Worm (Caenorhabditis elegans) whole organism, L2 larva: ENCODE measurements around the gene F58F6.5.

ENCODE experiments used
- F13H6.1 ChIP-seq: sonication (generic microtip); optimal IDR thresholded peaks from 2 replicates; lab custom pipeline; 2016; ENCODE audit warnings: missing genetic modification characterization, missing compliant biosample characterization
- blmp-1 ChIP-seq: sonication (generic microtip); optimal IDR thresholded peaks from 2 replicates; lab custom pipeline; 2017; ENCODE audit warnings: missing genetic modification characterization, mild to moderate bottlenecking, missing compliant biosample characterization, antibody characterized with exemption, moderate library complexity; ENCODE audit not compliant: insufficient read depth
- fos-1 ChIP-seq: fragments of 150-350 bp; optimal IDR thresholded peaks from 2 replicates; lab custom pipeline; 2014; ENCODE audit warnings: missing biosample characterization, missing genetic modification characterization
- lsy-2 ChIP-seq, 2 experiments: fragments of 150-350 bp in 1 of 2; sonication (generic microtip) in 1 of 2; optimal IDR thresholded peaks; 2 replicates each; lab custom pipeline; 2014 to 2017; ENCODE audit warnings: missing biosample characterization in 2 of 2, missing genetic modification characterization in 2 of 2
- sem-4 ChIP-seq: fragments of 150-350 bp; optimal IDR thresholded peaks from 2 replicates; lab custom pipeline; 2014; ENCODE audit warnings: missing biosample characterization, missing genetic modification reagents, missing genetic modification characterization
- ztf-11 ChIP-seq: sonication (generic microtip); optimal IDR thresholded peaks from 2 replicates; lab custom pipeline; 2017; ENCODE audit warnings: missing biosample characterization, missing genetic modification characterization

- TF ChIP-seq fos-1 (tag; lab: Kevin White, UChicago) (no peak), lsy-2 (tag; optimal IDR thresholded peaks at IDR 0.05; lab: Kevin White, UChicago) (no peak), blmp-1 (peak; percentile 11), sem-4 (tag; lab: Kevin White, UChicago) (no peak), ztf-11 (no peak), F13H6.1 (tag; lab: Kevin White, UChicago) (no peak)
These were observed 45.5 kb downstream of the F58F6.5 start for ce11 chrIV:1389021-1389420.
